Worm (Caenorhabditis elegans) whole organism, L2 larva: ENCODE results near the gene F52G3.5.

Experiments
- C34F6.9 ChIP-seq: fragments of 150-350 bp; optimal IDR thresholded peaks from 2 replicates; lab custom pipeline; 2014; ENCODE audit warnings: missing biosample characterization, missing genetic modification characterization
- R02D3.7 ChIP-seq: fragments of 150-350 bp; optimal IDR thresholded peaks from 2 replicates; lab custom pipeline; 2014; ENCODE audit warnings: missing biosample characterization, missing genetic modification characterization
- Y55F3AM.14 ChIP-seq: fragments of 200-800 bp; sonication (Bioruptor generic); optimal IDR thresholded peaks from 2 replicates; lab custom pipeline; 2018; ENCODE audit warnings: mild to moderate bottlenecking, missing genetic modification characterization, missing compliant biosample characterization
- ZK546.5 ChIP-seq: sonication (generic microtip); optimal IDR thresholded peaks from 2 replicates; lab custom pipeline; 2017; ENCODE audit warnings: missing biosample characterization, missing genetic modification characterization
- alr-1 ChIP-seq: fragments of 150-350 bp; optimal IDR thresholded peaks from 2 replicates; lab custom pipeline; 2014; ENCODE audit warnings: missing biosample characterization, missing genetic modification characterization
- aly-2 ChIP-seq: fragments of 150-350 bp; optimal IDR thresholded peaks from 2 replicates; lab custom pipeline; 2014; ENCODE audit warnings: missing biosample characterization, missing genetic modification characterization
- ceh-16 ChIP-seq: fragments of 150-350 bp; optimal IDR thresholded peaks from 2 replicates; lab custom pipeline; 2014; ENCODE audit warnings: missing biosample characterization, missing genetic modification characterization
- ceh-82 ChIP-seq: fragments of 150-350 bp; optimal IDR thresholded peaks from 2 replicates; lab custom pipeline; 2014; ENCODE audit warnings: missing biosample characterization, missing genetic modification characterization
- crh-2 ChIP-seq: sonication (generic microtip); optimal IDR thresholded peaks from 2 replicates; lab custom pipeline; 2017; ENCODE audit warnings: missing biosample characterization, missing genetic modification characterization
- dmd-4 ChIP-seq: sonication (generic microtip); optimal IDR thresholded peaks from 2 replicates; lab custom pipeline; 2017; ENCODE audit warnings: missing biosample characterization, missing genetic modification characterization
- lin-11 ChIP-seq: fragments of 150-350 bp; sonication (generic microtip); optimal IDR thresholded peaks from 2 replicates; lab custom pipeline; 2014; ENCODE audit warnings: missing biosample characterization, missing genetic modification characterization, inconsistent platforms, mixed read lengths
- lin-13 ChIP-seq: fragments of 150-350 bp; optimal IDR thresholded peaks from 2 replicates; lab custom pipeline; 2014; ENCODE audit warnings: missing biosample characterization, missing genetic modification reagents, missing genetic modification characterization
- lin-39 ChIP-seq: fragments of 150-350 bp; optimal IDR thresholded peaks from 2 replicates; lab custom pipeline; 2014; ENCODE audit warnings: missing biosample characterization, missing genetic modification reagents, missing genetic modification characterization
- lsy-2 ChIP-seq, 2 experiments: fragments of 150-350 bp in 1 of 2; sonication (generic microtip) in 1 of 2; optimal IDR thresholded peaks; 2 replicates each; lab custom pipeline; 2014 to 2017; ENCODE audit warnings: missing biosample characterization in 2 of 2, missing genetic modification characterization in 2 of 2
- mab-5 ChIP-seq: fragments of 150-350 bp; optimal IDR thresholded peaks from 2 replicates; lab custom pipeline; 2014; ENCODE audit warnings: missing biosample characterization, missing genetic modification characterization
- mbf-1 ChIP-seq: sonication (generic microtip); optimal IDR thresholded peaks from 2 replicates; lab custom pipeline; 2017; ENCODE audit warnings: missing biosample characterization, missing genetic modification characterization
- mdl-1 ChIP-seq, 2 experiments: fragments of 150-350 bp in 1 of 2; sonication (generic microtip) in 1 of 2; optimal IDR thresholded peaks; 2 replicates each; lab custom pipeline; 2017; ENCODE audit warnings: missing biosample characterization in 2 of 2, missing genetic modification characterization in 2 of 2
- nhr-10 ChIP-seq: sonication (generic microtip); optimal IDR thresholded peaks from 2 replicates; lab custom pipeline; 2017; ENCODE audit warnings: missing biosample characterization, missing genetic modification characterization
- nhr-12 ChIP-seq: fragments of 150-350 bp; optimal IDR thresholded peaks from 2 replicates; lab custom pipeline; 2014; ENCODE audit warnings: missing biosample characterization, missing genetic modification characterization
- nhr-129 ChIP-seq: fragments of 150-350 bp; optimal IDR thresholded peaks from 2 replicates; lab custom pipeline; 2014; ENCODE audit warnings: missing biosample characterization, missing genetic modification characterization
- nhr-21 ChIP-seq: fragments of 150-350 bp; optimal IDR thresholded peaks from 2 replicates; lab custom pipeline; 2014; ENCODE audit warnings: missing biosample characterization, missing genetic modification characterization
- nhr-23 ChIP-seq: fragments of 150-350 bp; optimal IDR thresholded peaks from 2 replicates; lab custom pipeline; 2014; ENCODE audit warnings: missing biosample characterization, missing genetic modification reagents, missing genetic modification characterization
- nhr-237 ChIP-seq: fragments of 150-350 bp; optimal IDR thresholded peaks from 2 replicates; lab custom pipeline; 2014; ENCODE audit warnings: missing biosample characterization, missing genetic modification characterization
- nhr-6 ChIP-seq: fragments of 150-350 bp; optimal IDR thresholded peaks from 2 replicates; lab custom pipeline; 2014; ENCODE audit warnings: missing biosample characterization, missing genetic modification characterization
- nhr-77 ChIP-seq: fragments of 150-350 bp; optimal IDR thresholded peaks from 2 replicates; lab custom pipeline; 2014; ENCODE audit warnings: missing biosample characterization, missing genetic modification characterization
- peb-1 ChIP-seq: fragments of 150-350 bp; optimal IDR thresholded peaks from 2 replicates; lab custom pipeline; 2014; ENCODE audit warnings: missing biosample characterization, missing genetic modification characterization
- skn-1 ChIP-seq: sonication (generic microtip); optimal IDR thresholded peaks from 2 replicates; lab custom pipeline; 2017; ENCODE audit warnings: missing biosample characterization, missing genetic modification characterization
- sma-3 ChIP-seq: sonication (generic microtip); optimal IDR thresholded peaks from 2 replicates; lab custom pipeline; 2016; ENCODE audit warnings: missing genetic modification reagents, missing genetic modification characterization, missing compliant biosample characterization
- sma-9 ChIP-seq, 2 experiments: fragments of 150-350 bp in 1 of 2; sonication (generic microtip) in 1 of 2; optimal IDR thresholded peaks; 2 replicates each; lab custom pipeline; 2014 to 2016; ENCODE audit warnings: missing genetic modification characterization in 2 of 2, mild to moderate bottlenecking in 1 of 2, missing biosample characterization in 1 of 2, missing compliant biosample characterization in 1 of 2, missing genetic modification reagents in 1 of 2, moderate library complexity in 1 of 2
- snpc-4 ChIP-seq: fragments of 150-350 bp; optimal IDR thresholded peaks from 2 replicates; lab custom pipeline; 2014; ENCODE audit warnings: missing biosample characterization, missing genetic modification characterization
- unc-39 ChIP-seq: fragments of 150-350 bp; optimal IDR thresholded peaks from 2 replicates; lab custom pipeline; 2014; ENCODE audit warnings: missing biosample characterization, missing genetic modification characterization
- unc-55 ChIP-seq: fragments of 150-350 bp; sonication (generic microtip); optimal IDR thresholded peaks from 3 replicates; lab custom pipeline; 2014; ENCODE audit warnings: missing biosample characterization, missing genetic modification reagents, missing genetic modification characterization
- ztf-4 ChIP-seq: fragments of 150-350 bp; optimal IDR thresholded peaks from 2 replicates; lab custom pipeline; 2014; ENCODE audit warnings: missing biosample characterization, missing genetic modification characterization

The F52G3.5 gene

ce11 chrX:16929560-16930332 is 46.2 kb downstream of the F52G3.5 start (continued):
- TF ChIP-seq lsy-2 (tag; optimal IDR thresholded peaks at IDR 0.05; lab: Kevin White, UChicago) (peak; percentile 87 to 95), nhr-12 (tag; lab: Kevin White, UChicago) (peak; percentile 29)

- TF ChIP-seq lin-13: peak; percentile 55
- peak; percentile 30 for TF ChIP-seq C34F6.9
- peak; percentile 2 for TF ChIP-seq Y55F3AM.14 (GFP tag; lab: Kevin White, UChicago)
- no peak for TF ChIP-seq nhr-23
- TF ChIP-seq sma-3 (GFP tag; lab: Kevin White, UChicago): peak; percentile 50
- TF ChIP-seq nhr-6: no peak
- TF ChIP-seq lin-39 (tag; lab: Kevin White, UChicago): no peak
- TF ChIP-seq lin-11 (tag; lab: Kevin White, UChicago): peak; percentile 4
- TF ChIP-seq snpc-4 (tag; lab: Kevin White, UChicago): no peak
- TF ChIP-seq unc-55 (GFP tag; lab: Kevin White, UChicago): peak; percentile 44
- TF ChIP-seq lsy-2 (tag; optimal IDR thresholded peaks at IDR 0.05; lab: Kevin White, UChicago): no peak
- TF ChIP-seq R02D3.7 (tag; lab: Kevin White, UChicago): no peak
- TF ChIP-seq alr-1: no peak
- no peak for TF ChIP-seq ceh-16
- TF ChIP-seq dmd-4 (tag; lab: Kevin White, UChicago): no peak
- no peak for TF ChIP-seq skn-1
- peak; percentile 89 for TF ChIP-seq crh-2 (tag; lab: Kevin White, UChicago)
- TF ChIP-seq unc-39 (tag; lab: Kevin White, UChicago): no peak
- peak; percentile 26 for TF ChIP-seq nhr-21 (tag; lab: Kevin White, UChicago)
- TF ChIP-seq aly-2 (tag; lab: Kevin White, UChicago): no peak
- TF ChIP-seq sma-9 (GFP tag; optimal IDR thresholded peaks at IDR 0.05; lab: Kevin White, UChicago): peak; percentile 25
- no peak for TF ChIP-seq sma-9 (tag; optimal IDR thresholded peaks at IDR 0.05; lab: Kevin White, UChicago)
- TF ChIP-seq nhr-12 (tag; lab: Kevin White, UChicago): no peak
- TF ChIP-seq nhr-237: no peak
- peak; percentile 66 for TF ChIP-seq nhr-129
Measured at ce11 chrX:16928087-16928486, 47.9 kb downstream of the F52G3.5 start.

ce11 chrX:16925343-16925742 is 50.6 kb downstream of the F52G3.5 start:
- no peak for TF ChIP-seq nhr-10 (tag; lab: Kevin White, UChicago)
- TF ChIP-seq snpc-4 (tag; lab: Kevin White, UChicago): peak; percentile 87

ce11 chrX:16923636-16924035 is 52.3 kb downstream of the F52G3.5 start, which contains the start of gene C30E1.4:
C30E1.4 (plus strand) TSS chrX:16923936.
- TF ChIP-seq snpc-4 (tag; lab: Kevin White, UChicago): no peak
- TF ChIP-seq dmd-4 (tag; lab: Kevin White, UChicago): no peak
- TF ChIP-seq ztf-4 (tag; lab: Kevin White, UChicago): no peak
- no peak for TF ChIP-seq peb-1 (tag; lab: Kevin White, UChicago)
- no peak for TF ChIP-seq mbf-1 (tag; lab: Kevin White, UChicago)
- TF ChIP-seq mdl-1 (tag; optimal IDR thresholded peaks at IDR 0.05; lab: Kevin White, UChicago): no peak
- no peak for TF ChIP-seq Y55F3AM.14 (GFP tag; lab: Kevin White, UChicago)
- TF ChIP-seq ceh-82 (tag; lab: Kevin White, UChicago): no peak
- TF ChIP-seq nhr-129: no peak
- TF ChIP-seq skn-1: no peak
- TF ChIP-seq ZK546.5 (tag; lab: Kevin White, UChicago): no peak
- TF ChIP-seq lin-39 (tag; lab: Kevin White, UChicago): no peak
- TF ChIP-seq nhr-77 (tag; lab: Kevin White, UChicago): no peak
- no peak for TF ChIP-seq mab-5
